Worm (Caenorhabditis elegans) whole organism, late embryonic: ENCODE measurements around the gene F14D2.19.

Experiments used
- C38D4.7 ChIP-seq: fragments of 200-800 bp; sonication (Bioruptor generic); optimal IDR thresholded peaks from 2 replicates; lab custom pipeline; 2018; ENCODE audit warnings: mild to moderate bottlenecking, missing genetic modification characterization, moderate library complexity, missing compliant biosample characterization
- F13H6.1 ChIP-seq: sonication (generic microtip); optimal IDR thresholded peaks from 2 replicates; lab custom pipeline; 2016; ENCODE audit warnings: missing genetic modification characterization, missing compliant biosample characterization
- K02D7.2 ChIP-seq: sonication (generic microtip); optimal IDR thresholded peaks from 2 replicates; lab custom pipeline; 2017; ENCODE audit warnings: mild to moderate bottlenecking, missing genetic modification characterization, missing compliant biosample characterization
- K09A11.1 ChIP-seq: sonication (generic microtip); optimal IDR thresholded peaks from 2 replicates; lab custom pipeline; 2017; ENCODE audit warnings: antibody characterized with exemption, mild to moderate bottlenecking, missing genetic modification characterization, missing compliant biosample characterization; ENCODE audit not compliant: insufficient read depth
- Y22D7AL.16 ChIP-seq: sonication (generic microtip); optimal IDR thresholded peaks from 2 replicates; lab custom pipeline; 2016; ENCODE audit warnings: missing genetic modification characterization, missing compliant biosample characterization
- ahr-1 ChIP-seq: sonication (generic microtip); optimal IDR thresholded peaks from 2 replicates; lab custom pipeline; 2016; ENCODE audit warnings: missing genetic modification characterization, missing compliant biosample characterization
- ceh-14 ChIP-seq: sonication (generic microtip); optimal IDR thresholded peaks from 2 replicates; lab custom pipeline; 2016; ENCODE audit warnings: missing genotype, missing genetic modification characterization, missing compliant biosample characterization
- ceh-18 ChIP-seq: sonication (generic microtip); optimal IDR thresholded peaks from 2 replicates; lab custom pipeline; 2016; ENCODE audit warnings: missing genetic modification characterization, missing compliant biosample characterization
- ceh-30 ChIP-seq: fragments of 150-350 bp; optimal IDR thresholded peaks from 2 replicates; lab custom pipeline; 2014; ENCODE audit warnings: missing biosample characterization, missing genetic modification characterization
- ceh-31 ChIP-seq: sonication (generic microtip); optimal IDR thresholded peaks from 2 replicates; lab custom pipeline; 2016; ENCODE audit warnings: missing genetic modification characterization, missing compliant biosample characterization
- ceh-45 ChIP-seq: fragments of 200-800 bp; sonication (Bioruptor generic); IDR thresholded peaks from 2 replicates; pipeline ENCODE4 v1.3.6; 2022; ENCODE audit warnings: missing genetic modification reagents, missing genetic modification characterization, missing compliant biosample characterization
- che-1 ChIP-seq: sonication (generic microtip); optimal IDR thresholded peaks from 2 replicates; lab custom pipeline; 2016; ENCODE audit warnings: mild to moderate bottlenecking, missing genetic modification characterization, missing compliant biosample characterization
- elt-2 ChIP-seq: sonication (generic microtip); optimal IDR thresholded peaks from 2 replicates; lab custom pipeline; 2016; ENCODE audit warnings: missing genetic modification reagents, missing genetic modification characterization, missing compliant biosample characterization
- eyg-1 ChIP-seq: sonication (generic microtip); optimal IDR thresholded peaks from 2 replicates; lab custom pipeline; 2016; ENCODE audit warnings: missing genotype, missing genetic modification characterization, missing compliant biosample characterization
- fax-1 ChIP-seq: sonication (generic microtip); optimal IDR thresholded peaks from 2 replicates; lab custom pipeline; 2016; ENCODE audit warnings: missing genotype, missing genetic modification characterization, missing compliant biosample characterization
- fkh-6 ChIP-seq: sonication (generic microtip); optimal IDR thresholded peaks from 2 replicates; lab custom pipeline; 2016; ENCODE audit warnings: missing genetic modification characterization, missing compliant biosample characterization
- gmeb-2 ChIP-seq: sonication (generic microtip); optimal IDR thresholded peaks from 2 replicates; lab custom pipeline; 2016; ENCODE audit warnings: missing genetic modification characterization, inconsistent platforms, missing compliant biosample characterization
- hlh-13 ChIP-seq: fragments of 200-800 bp; sonication (Bioruptor generic); optimal IDR thresholded peaks from 2 replicates; lab custom pipeline; 2018; ENCODE audit warnings: mild to moderate bottlenecking, missing genetic modification characterization, missing compliant biosample characterization
- hlh-15 ChIP-seq: sonication (generic microtip); optimal IDR thresholded peaks from 2 replicates; lab custom pipeline; 2016; ENCODE audit warnings: missing genetic modification characterization, missing compliant biosample characterization
- hlh-30 ChIP-seq: sonication (generic microtip); optimal IDR thresholded peaks from 2 replicates; lab custom pipeline; 2017; ENCODE audit warnings: antibody characterized with exemption, missing genetic modification characterization, missing compliant biosample characterization; ENCODE audit not compliant: insufficient read depth
- hlh-6 ChIP-seq: sonication (generic microtip); optimal IDR thresholded peaks from 2 replicates; lab custom pipeline; 2016; ENCODE audit warnings: missing genotype, missing genetic modification characterization, missing compliant biosample characterization
- lim-6 ChIP-seq: sonication (generic microtip); optimal IDR thresholded peaks from 2 replicates; lab custom pipeline; 2016; ENCODE audit warnings: missing genetic modification characterization, missing compliant biosample characterization
- mec-3 ChIP-seq: sonication (generic microtip); optimal IDR thresholded peaks from 2 replicates; lab custom pipeline; 2016; ENCODE audit warnings: borderline replicate concordance, missing genetic modification characterization, missing compliant biosample characterization
- nhr-11 ChIP-seq: fragments of 150-350 bp; optimal IDR thresholded peaks from 2 replicates; lab custom pipeline; 2014; ENCODE audit warnings: missing biosample characterization, missing genetic modification characterization
- nhr-232 ChIP-seq: sonication (generic microtip); optimal IDR thresholded peaks from 2 replicates; lab custom pipeline; 2016; ENCODE audit warnings: missing genetic modification characterization, missing compliant biosample characterization
- odd-2 ChIP-seq: sonication (generic microtip); optimal IDR thresholded peaks from 2 replicates; lab custom pipeline; 2017; ENCODE audit warnings: antibody characterized with exemption, mild to moderate bottlenecking, missing genetic modification characterization, missing compliant biosample characterization
- pag-3 ChIP-seq: sonication (generic microtip); optimal IDR thresholded peaks from 2 replicates; lab custom pipeline; 2016; ENCODE audit warnings: missing compliant biosample characterization, missing genetic modification characterization, borderline replicate concordance
- pha-2 ChIP-seq: sonication (generic microtip); optimal IDR thresholded peaks from 2 replicates; lab custom pipeline; 2017; ENCODE audit warnings: mild to moderate bottlenecking, missing genetic modification characterization, missing compliant biosample characterization
- pha-4 ChIP-seq: fragments of 150-350 bp; optimal IDR thresholded peaks from 2 replicates; lab custom pipeline; 2018; ENCODE audit warnings: missing biosample characterization, missing genetic modification reagents, missing genetic modification characterization
- pqm-1 ChIP-seq: sonication (generic microtip); optimal IDR thresholded peaks from 2 replicates; lab custom pipeline; 2016; ENCODE audit warnings: missing genetic modification characterization, missing compliant biosample characterization
- pros-1 ChIP-seq: fragments of 150-350 bp; optimal IDR thresholded peaks from 2 replicates; lab custom pipeline; 2014; ENCODE audit warnings: missing biosample characterization, missing genetic modification reagents, missing genetic modification characterization
- rnt-1 ChIP-seq: sonication (generic microtip); optimal IDR thresholded peaks from 2 replicates; lab custom pipeline; 2016; ENCODE audit warnings: missing genetic modification characterization, missing compliant biosample characterization
- sox-2 ChIP-seq: fragments of 200-800 bp; sonication (Bioruptor generic); IDR thresholded peaks from 2 replicates; pipeline ENCODE4 v1.3.6; 2022; ENCODE audit warnings: missing genetic modification reagents, missing genetic modification characterization, missing compliant biosample characterization
- sox-4 ChIP-seq: sonication (generic microtip); optimal IDR thresholded peaks from 2 replicates; lab custom pipeline; 2017; ENCODE audit warnings: mild to moderate bottlenecking, missing genetic modification characterization, inconsistent platforms, missing compliant biosample characterization
- tbx-2 ChIP-seq: sonication (generic microtip); optimal IDR thresholded peaks from 2 replicates; lab custom pipeline; 2016; ENCODE audit warnings: missing genetic modification characterization, missing compliant biosample characterization
- tbx-7 ChIP-seq: sonication (generic microtip); optimal IDR thresholded peaks from 2 replicates; lab custom pipeline; 2016; ENCODE audit warnings: missing genotype, missing genetic modification characterization, missing compliant biosample characterization
- unc-3 ChIP-seq, 2 experiments: fragments of 200-800 bp in 1 of 2; sonication (Bioruptor generic) in 1 of 2; sonication (generic microtip) in 1 of 2; conservative IDR thresholded peaks in 1 of 2; optimal IDR thresholded peaks in 1 of 2; 2 replicates each; pipeline versions ENCODE4 v1.3.6 to Lab custom; 2016 to 2022; ENCODE audit warnings: missing compliant biosample characterization in 2 of 2, missing genetic modification characterization in 2 of 2, missing genetic modification reagents in 1 of 2
- unc-42 ChIP-seq: sonication (generic microtip); optimal IDR thresholded peaks from 2 replicates; lab custom pipeline; 2016; ENCODE audit warnings: missing genotype, missing genetic modification characterization, missing compliant biosample characterization
- unc-86 ChIP-seq: sonication (generic microtip); optimal IDR thresholded peaks from 2 replicates; lab custom pipeline; 2016; ENCODE audit warnings: missing genetic modification characterization, missing compliant biosample characterization
- zip-5 ChIP-seq: sonication (generic microtip); optimal IDR thresholded peaks from 2 replicates; lab custom pipeline; 2016; ENCODE audit warnings: missing genetic modification characterization, missing compliant biosample characterization
- ztf-16 ChIP-seq: sonication (generic microtip); optimal IDR thresholded peaks from 2 replicates; lab custom pipeline; 2017; ENCODE audit warnings: missing genetic modification characterization, missing compliant biosample characterization

F14D2.19 gene

ce11 chrII:3378275-3378674, 41.3 kb upstream of the F14D2.19 start, which contains the start of gene Y49F6C.2:
Y49F6C.2 (plus strand) TSS chrII:3378575.
- TF ChIP-seq ceh-45 (GFP tag; lab: Robert Waterston, UW) (no peak), hlh-30 (tag; lab: Kevin White, UChicago) (no peak), K09A11.1 (tag; lab: Kevin White, UChicago) (no peak), nhr-11 (no peak), hlh-6 (tag; lab: Kevin White, UChicago) (no peak)

- TF ChIP-seq ceh-30 (tag; lab: Kevin White, UChicago) (no peak), ahr-1 (tag; lab: Kevin White, UChicago) (no peak), K02D7.2 (tag; lab: Kevin White, UChicago) (no peak), F13H6.1 (tag; lab: Kevin White, UChicago) (no peak), pag-3 (tag; lab: Kevin White, UChicago) (no peak), hlh-15 (tag; lab: Kevin White, UChicago) (no peak), sox-4 (no peak), mec-3 (tag; lab: Kevin White, UChicago) (no peak), pha-4 (tag; lab: Kevin White, UChicago) (no peak), gmeb-2 (tag; lab: Kevin White, UChicago) (no peak), pros-1 (tag; lab: Kevin White, UChicago) (no peak), fkh-6 (tag; lab: Kevin White, UChicago) (no peak), unc-3 (GFP tag; conservative IDR thresholded peaks at IDR 0.05; lab: Robert Waterston, UW) (no peak), unc-3 (tag; optimal IDR thresholded peaks at IDR 0.05; lab: Kevin White, UChicago) (no peak), pqm-1 (no peak), hlh-13 (GFP tag; lab: Kevin White, UChicago) (no peak), rnt-1 (tag; lab: Kevin White, UChicago) (no peak), fax-1 (tag; lab: Kevin White, UChicago) (no peak)
These were observed 39.9 kb upstream of the F14D2.19 start, which contains the start of gene bath-9 for ce11 chrII:3376789-3377188. bath-9 (plus strand) TSS chrII:3377089.

- TF ChIP-seq ceh-45 (GFP tag; lab: Robert Waterston, UW) (no peak), eyg-1 (tag; lab: Kevin White, UChicago) (no peak), tbx-7 (tag; lab: Kevin White, UChicago) (no peak), zip-5 (tag; lab: Kevin White, UChicago) (no peak), hlh-6 (tag; lab: Kevin White, UChicago) (no peak), ceh-14 (no peak), che-1 (no peak), ceh-31 (tag; lab: Kevin White, UChicago) (no peak), tbx-2 (tag; lab: Kevin White, UChicago) (no peak)
These were observed 38.4 kb upstream of the F14D2.19 start for ce11 chrII:3375302-3375701.

- TF ChIP-seq Y22D7AL.16 (tag; lab: Kevin White, UChicago) (no peak), C38D4.7 (GFP tag; lab: Kevin White, UChicago) (no peak), fkh-6 (tag; lab: Kevin White, UChicago) (no peak), unc-86 (no peak), pha-2 (tag; lab: Kevin White, UChicago) (no peak), hlh-13 (GFP tag; lab: Kevin White, UChicago) (no peak), sox-4 (no peak), ztf-16 (tag; lab: Kevin White, UChicago) (no peak), tbx-7 (tag; lab: Kevin White, UChicago) (no peak), elt-2 (no peak), nhr-232 (no peak), F13H6.1 (tag; lab: Kevin White, UChicago) (no peak), odd-2 (tag; lab: Kevin White, UChicago) (no peak), lim-6 (no peak), unc-42 (tag; lab: Kevin White, UChicago) (no peak), ceh-18 (tag; lab: Kevin White, UChicago) (no peak), K02D7.2 (tag; lab: Kevin White, UChicago) (no peak), sox-2 (GFP tag; lab: Robert Waterston, UW) (no peak), che-1 (no peak), gmeb-2 (tag; lab: Kevin White, UChicago) (no peak)
These were observed 37.8 kb upstream of the F14D2.19 start, which contains the start of gene bath-10 for ce11 chrII:3374779-3375178. bath-10 (plus strand) TSS chrII:3375079.
